Fruit fly (Drosophila melanogaster): Measurements from ENCODE around the gene CG12093.

Gene CG12093

dm6 chr3L:2785941-2786340 lies 12.1 kb upstream of the CG12093 start:
- TF ChIP-seq D1 (tag; optimal IDR thresholded peaks at IDR 0.05) (no peak), rn (GFP tag; IDR thresholded peaks at IDR 0.05) (no peak), fd96Ca (GFP tag; IDR thresholded peaks at IDR 0.05) (no peak)

dm6 chr3L:2782678-2783027 lies 8.8 kb upstream of the CG12093 start:
- TF ChIP-seq CG17806 (tag; optimal IDR thresholded peaks at IDR 0.05): no peak
- no peak for TF ChIP-seq CG14655 (GFP tag; optimal IDR thresholded peaks at IDR 0.05)
- TF ChIP-seq D1 (tag; optimal IDR thresholded peaks at IDR 0.05): no peak
- TF ChIP-seq CG12605 (GFP tag; IDR thresholded peaks at IDR 0.05): no peak
- no peak for TF ChIP-seq CG10348 (GFP tag; IDR thresholded peaks at IDR 0.05)
- no peak for TF ChIP-seq CG15710 (tag; optimal IDR thresholded peaks at IDR 0.05)
- no peak for TF ChIP-seq gl (tag; optimal IDR thresholded peaks at IDR 0.05)
- TF ChIP-seq CG8159 (tag; optimal IDR thresholded peaks at IDR 0.05): no peak
- no peak for TF ChIP-seq rn (GFP tag; IDR thresholded peaks at IDR 0.05)
- no peak for TF ChIP-seq fd96Ca (GFP tag; IDR thresholded peaks at IDR 0.05)
- no peak for TF ChIP-seq CG4496 (GFP tag; IDR thresholded peaks at IDR 0.05)
- no peak for TF ChIP-seq CG32121 (GFP tag; IDR thresholded peaks at IDR 0.05)
- TF ChIP-seq CG34367 (tag; optimal IDR thresholded peaks at IDR 0.05): no peak
- TF ChIP-seq Pif1B (GFP tag; optimal IDR thresholded peaks at IDR 0.05): no peak
- no peak for TF ChIP-seq CG8301 (tag; optimal IDR thresholded peaks at IDR 0.05)
- no peak for TF ChIP-seq CG9948 (tag; optimal IDR thresholded peaks at IDR 0.05)
- no peak for TF ChIP-seq EcR (GFP tag; optimal IDR thresholded peaks at IDR 0.05)
- TF ChIP-seq CG13204 (GFP tag; optimal IDR thresholded peaks at IDR 0.05): no peak
- no peak for TF ChIP-seq Pif1A (GFP tag; optimal IDR thresholded peaks at IDR 0.05)

dm6 chr3L:2781991-2782677 lies 8.3 kb upstream of the CG12093 start, which contains the start of gene Pgant6:
Pgant6 (plus strand) TSS chr3L:2782255.
- TF ChIP-seq CG4496 (GFP tag; IDR thresholded peaks at IDR 0.05) (peak; percentile 37; the same call in 1 of the 3 replicates), Snoo (tag; optimal IDR thresholded peaks at IDR 0.05) (no peak), CG8159 (tag; optimal IDR thresholded peaks at IDR 0.05) (no peak), D1 (tag; optimal IDR thresholded peaks at IDR 0.05) (no peak), CG10348 (GFP tag; IDR thresholded peaks at IDR 0.05) (no peak)

- TF ChIP-seq Pif1B (GFP tag; optimal IDR thresholded peaks at IDR 0.05) (no peak), CG8301 (tag; optimal IDR thresholded peaks at IDR 0.05) (no peak), CG14655 (GFP tag; optimal IDR thresholded peaks at IDR 0.05) (no peak), CG8159 (tag; optimal IDR thresholded peaks at IDR 0.05) (no peak), fd96Ca (GFP tag; IDR thresholded peaks at IDR 0.05) (no peak), CG34367 (tag; optimal IDR thresholded peaks at IDR 0.05) (no peak), Snoo (tag; optimal IDR thresholded peaks at IDR 0.05) (no peak), gl (tag; optimal IDR thresholded peaks at IDR 0.05) (no peak), CG17806 (tag; optimal IDR thresholded peaks at IDR 0.05) (no peak), D1 (tag; optimal IDR thresholded peaks at IDR 0.05) (no peak), EcR (GFP tag; optimal IDR thresholded peaks at IDR 0.05) (no peak)
Measured at dm6 chr3L:2780711-2781110, 6.9 kb upstream of the CG12093 start, which contains the start of gene mRpS35. mRpS35 (plus strand) TSS chr3L:2780899.

dm6 chr3L:2772045-2772444 lies 1.8 kb downstream of the CG12093 start, which contains the start of gene AhcyL1:
AhcyL1 (minus strand) TSS chr3L:2772325.
- TF ChIP-seq CG10348 (GFP tag; IDR thresholded peaks at IDR 0.05): no peak
- TF ChIP-seq gl (tag; optimal IDR thresholded peaks at IDR 0.05): no peak
- no peak for TF ChIP-seq CG13204 (GFP tag; optimal IDR thresholded peaks at IDR 0.05)
- no peak for TF ChIP-seq EcR (GFP tag; optimal IDR thresholded peaks at IDR 0.05)
- no peak for TF ChIP-seq rn (GFP tag; IDR thresholded peaks at IDR 0.05)
- TF ChIP-seq Snoo (tag; optimal IDR thresholded peaks at IDR 0.05): peak; percentile 10
- peak; percentile 21; the same call in 2 of the 3 replicates for TF ChIP-seq fd96Ca (GFP tag; IDR thresholded peaks at IDR 0.05)
- peak; percentile 1 for TF ChIP-seq CG15710 (tag; optimal IDR thresholded peaks at IDR 0.05)
- TF ChIP-seq CG9948 (tag; optimal IDR thresholded peaks at IDR 0.05): no peak

- TF ChIP-seq fd96Ca (GFP tag; IDR thresholded peaks at IDR 0.05): peak; percentile 57; the same call in 2 of the 3 replicates
- TF ChIP-seq Pif1A (GFP tag; optimal IDR thresholded peaks at IDR 0.05): peak; percentile 54
- TF ChIP-seq CG34367 (tag; optimal IDR thresholded peaks at IDR 0.05): peak; percentile 19
- TF ChIP-seq CG4496 (GFP tag; IDR thresholded peaks at IDR 0.05): no peak
- 0 out of 2 replicates have a peak, but pooled peaks have one; percentile 18 for TF ChIP-seq rn (GFP tag; IDR thresholded peaks at IDR 0.05)
- 0 out of 2 replicates have a peak, but pooled peaks have one; percentile 13 for TF ChIP-seq CG12605 (GFP tag; IDR thresholded peaks at IDR 0.05)
- no peak for TF ChIP-seq CG32121 (GFP tag; IDR thresholded peaks at IDR 0.05)
- peak; percentile 45 for TF ChIP-seq CG14655 (GFP tag; optimal IDR thresholded peaks at IDR 0.05)
- TF ChIP-seq Pif1B (GFP tag; optimal IDR thresholded peaks at IDR 0.05): no peak
- TF ChIP-seq CG8159 (tag; optimal IDR thresholded peaks at IDR 0.05): peak; percentile 53
- no peak for TF ChIP-seq CG13204 (GFP tag; optimal IDR thresholded peaks at IDR 0.05)
- TF ChIP-seq Snoo (tag; optimal IDR thresholded peaks at IDR 0.05): peak; percentile 35
- TF ChIP-seq CG8301 (tag; optimal IDR thresholded peaks at IDR 0.05): peak; percentile 17
- TF ChIP-seq CG10348 (GFP tag; IDR thresholded peaks at IDR 0.05): no peak
- TF ChIP-seq CG15710 (tag; optimal IDR thresholded peaks at IDR 0.05): peak; percentile 47
- TF ChIP-seq CG9948 (tag; optimal IDR thresholded peaks at IDR 0.05): peak; percentile 36
- TF ChIP-seq Ets98B (GFP tag; IDR thresholded peaks at IDR 0.05): peak; percentile 44
- no peak for TF ChIP-seq D1 (tag; optimal IDR thresholded peaks at IDR 0.05)
- TF ChIP-seq gl (tag; optimal IDR thresholded peaks at IDR 0.05): no peak
- TF ChIP-seq CG17806 (tag; optimal IDR thresholded peaks at IDR 0.05): peak; percentile 32
- no peak for TF ChIP-seq EcR (GFP tag; optimal IDR thresholded peaks at IDR 0.05)
Measured at dm6 chr3L:2766269-2767088, 7.3 kb downstream of the CG12093 start, which contains the start of the genes Mrtf and Non2. Mrtf (minus strand) TSS chr3L:2766536. Non2 (plus strand) TSS chr3L:2766999.
